Worm (Caenorhabditis elegans): Measurements from ENCODE around the gene AH9.3.

The AH9.3 gene

DNA sequence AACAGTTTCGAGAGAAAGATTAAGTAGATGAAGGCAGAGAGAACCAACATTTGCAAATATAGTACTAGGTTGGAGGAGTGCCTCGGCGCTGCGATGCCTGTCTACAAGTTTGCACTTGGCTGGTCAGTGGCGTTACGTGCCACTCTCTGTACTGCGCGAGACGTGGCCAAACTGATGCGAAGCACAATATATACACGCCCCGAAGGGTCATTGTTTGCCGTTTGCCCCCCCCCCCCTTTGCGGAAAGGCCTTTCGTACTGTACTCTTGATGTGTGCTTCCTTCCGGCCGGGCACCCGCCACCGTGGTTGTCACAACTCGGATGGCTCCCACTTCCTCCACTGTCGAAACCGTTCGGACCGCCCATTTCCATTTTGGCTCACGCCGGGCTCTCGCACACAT is 48.8 kb downstream of the AH9.3 start:
- TF ChIP-seq zfh-2 (GFP tag; conservative IDR thresholded peaks at IDR 0.05) (0 out of 2 replicates have a peak, but pooled peaks have one; percentile 13), nhr-90 (tag; optimal IDR thresholded peaks at IDR 0.05) (no peak)

DNA sequence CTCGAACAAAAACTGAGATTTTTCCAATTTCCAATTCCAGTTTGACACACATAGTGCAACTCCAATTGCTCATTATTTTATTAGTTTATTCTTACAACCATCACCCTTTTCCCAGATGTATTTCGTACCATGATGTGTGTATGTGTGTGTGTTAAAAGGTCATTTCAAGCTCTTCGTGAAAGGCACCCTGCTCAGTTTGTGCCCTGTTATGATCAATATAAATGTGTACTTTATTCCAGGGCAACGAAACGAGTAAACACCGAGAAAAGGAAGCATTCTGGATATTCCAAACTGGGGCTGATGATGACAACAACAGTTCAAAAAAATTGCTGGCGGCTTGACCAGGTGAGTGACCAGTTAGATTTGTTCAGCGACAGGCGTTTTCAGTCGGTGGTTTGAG is 50.2 kb downstream of the AH9.3 start, which contains the start of gene peb-1:
peb-1 (plus strand) TSS at position 301 of the 400 bp plus-strand sequence.
- TF ChIP-seq mxl-1 (tag; optimal IDR thresholded peaks at IDR 0.05) (no peak), nfya-2 (GFP tag; IDR thresholded peaks at IDR 0.05) (no peak), dpl-1 (GFP tag; optimal IDR thresholded peaks at IDR 0.05) (no peak), mcd-1 (GFP tag; IDR thresholded peaks at IDR 0.05) (no peak), egl-44 (GFP tag; IDR thresholded peaks at IDR 0.05) (no peak), D2030.7 (GFP tag; IDR thresholded peaks at IDR 0.05) (no peak), unc-130 (GFP tag; optimal IDR thresholded peaks at IDR 0.05) (no peak), ztf-28 (GFP tag; IDR thresholded peaks at IDR 0.05) (no peak), attf-3 (GFP tag; conservative IDR thresholded peaks at IDR 0.05) (no peak), F52B5.7 (tag; optimal IDR thresholded peaks at IDR 0.05) (no peak), lin-40 (tag; optimal IDR thresholded peaks at IDR 0.05) (no peak), ZK185.1 (tag; optimal IDR thresholded peaks at IDR 0.05; ENCODE audit: poor library complexity, severe bottlenecking) (no peak), unc-62 (GFP tag; optimal IDR thresholded peaks at IDR 0.05) (no peak)

DNA sequence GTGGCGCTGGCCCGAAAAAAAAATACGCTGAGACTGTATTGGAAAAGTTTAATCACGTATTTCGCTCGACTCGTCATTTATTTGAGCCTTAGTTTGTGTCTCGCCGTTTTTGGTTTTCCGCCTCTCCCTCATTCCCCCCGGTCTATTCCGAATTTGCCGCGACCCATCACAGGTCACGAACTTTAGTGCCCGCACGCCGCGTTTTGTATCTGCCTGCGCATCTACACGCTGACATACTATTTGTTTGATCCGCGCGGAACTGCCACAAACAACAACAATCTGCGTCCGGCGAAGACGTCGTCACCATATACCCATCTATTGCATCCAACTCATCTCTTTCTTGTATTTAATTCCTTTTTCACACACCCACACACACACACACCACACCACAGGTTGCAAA is 50.7 kb downstream of the AH9.3 start:
- no peak for TF ChIP-seq mxl-1 (tag; optimal IDR thresholded peaks at IDR 0.05)
- TF ChIP-seq lin-26 (GFP tag; IDR thresholded peaks at IDR 0.05) = no peak
- TF ChIP-seq bed-2 (GFP tag; IDR thresholded peaks at IDR 0.05) = no peak
- no peak for TF ChIP-seq atf-7 (tag; optimal IDR thresholded peaks at IDR 0.05)
- 0 out of 2 replicates have a peak, but pooled peaks have one; percentile 8 for TF ChIP-seq madf-3 (GFP tag; IDR thresholded peaks at IDR 0.05)
- TF ChIP-seq Y53G8AR.9 (GFP tag; conservative IDR thresholded peaks at IDR 0.05) = no peak

Data from whole organism, young adult.